Worm (Caenorhabditis elegans) whole organism, L4 larva: ENCODE data around the gene pph-1.

Experiments used
- D1046.2 ChIP-seq: fragments of 200-800 bp; sonication (Bioruptor generic); IDR thresholded peaks from 2 replicates; pipeline ENCODE4 v1.3.6; 2022; ENCODE audit warnings: missing genetic modification characterization, missing compliant biosample characterization
- F44E2.7 ChIP-seq: fragments of 200-800 bp; sonication (Bioruptor generic); IDR thresholded peaks from 2 replicates; pipeline ENCODE4 v2.1.2; 2022; ENCODE audit warnings: missing genetic modification characterization, missing compliant biosample characterization
- F49E8.2 ChIP-seq: sonication (generic microtip); optimal IDR thresholded peaks from 2 replicates; lab custom pipeline; 2016; ENCODE audit warnings: missing compliant biosample characterization, mild to moderate bottlenecking, missing genetic modification characterization, borderline replicate concordance
- R02D3.7 ChIP-seq: fragments of 150-350 bp; sonication (generic microtip); optimal IDR thresholded peaks from 3 replicates; lab custom pipeline; 2014; ENCODE audit warnings: missing biosample characterization, missing genetic modification characterization
- T26A8.4 ChIP-seq: fragments of 200-800 bp; sonication (Bioruptor generic); IDR thresholded peaks from 2 replicates; pipeline ENCODE4 v1.3.6; 2022; ENCODE audit warnings: missing genetic modification characterization, missing compliant biosample characterization
- Y48G9A.11 ChIP-seq: fragments of 200-800 bp; sonication (Bioruptor generic); IDR thresholded peaks from 2 replicates; pipeline ENCODE4 v1.3.6; 2022; ENCODE audit warnings: missing genetic modification reagents, missing genetic modification characterization, missing compliant biosample characterization
- Y5F2A.4 ChIP-seq: fragments of 200-800 bp; sonication (Bioruptor generic); optimal IDR thresholded peaks from 2 replicates; lab custom pipeline; 2018; ENCODE audit warnings: mild to moderate bottlenecking, missing genetic modification characterization, missing compliant biosample characterization
- aha-1 ChIP-seq: fragments of 150-350 bp; peaks from one replicate; lab custom pipeline; 2014; ENCODE audit warnings: missing biosample characterization, missing genetic modification characterization
- ceh-20 ChIP-seq: fragments of 200-800 bp; sonication (Bioruptor generic); IDR thresholded peaks from 2 replicates; pipeline ENCODE4 v1.3.6; 2022; ENCODE audit warnings: missing genetic modification reagents, missing genetic modification characterization, missing compliant biosample characterization
- ceh-28 ChIP-seq: fragments of 150-350 bp; optimal IDR thresholded peaks from 2 replicates; lab custom pipeline; 2014; ENCODE audit warnings: missing biosample characterization, missing genetic modification reagents, missing genetic modification characterization
- ceh-62 ChIP-seq: sonication (generic microtip); optimal IDR thresholded peaks from 2 replicates; lab custom pipeline; 2017; ENCODE audit warnings: missing biosample characterization, missing genetic modification characterization
- ces-1 ChIP-seq: fragments of 150-350 bp; sonication (generic microtip); optimal IDR thresholded peaks from 4 replicates; lab custom pipeline; 2014; ENCODE audit warnings: missing biosample characterization, missing genetic modification reagents, missing genetic modification characterization
- cey-2 ChIP-seq: sonication (generic microtip); optimal IDR thresholded peaks from 3 replicates; lab custom pipeline; 2017; ENCODE audit warnings: missing genetic modification characterization, mild to moderate bottlenecking, missing compliant biosample characterization, antibody characterized with exemption, borderline replicate concordance; ENCODE audit not compliant: insufficient read depth
- daf-19 ChIP-seq: fragments of 200-800 bp; sonication (Bioruptor generic); conservative IDR thresholded peaks from 2 replicates; pipeline ENCODE4 v1.3.6; 2022; ENCODE audit warnings: missing genetic modification characterization, missing compliant biosample characterization
- dmd-6 ChIP-seq: fragments of 200-800 bp; sonication (Bioruptor generic); IDR thresholded peaks from 2 replicates; pipeline ENCODE4 v1.3.6; 2022; ENCODE audit warnings: missing genetic modification reagents, missing genetic modification characterization, missing compliant biosample characterization
- dmd-8 ChIP-seq: fragments of 200-800 bp; sonication (Bioruptor generic); IDR thresholded peaks from 2 replicates; pipeline ENCODE4 v1.3.6; 2022; ENCODE audit warnings: missing genetic modification characterization, missing compliant biosample characterization
- dpl-1 ChIP-seq: fragments of 150-350 bp; optimal IDR thresholded peaks from 2 replicates; lab custom pipeline; 2014; ENCODE audit warnings: missing biosample characterization, missing genetic modification reagents, missing genetic modification characterization
- fos-1 ChIP-seq: fragments of 150-350 bp; optimal IDR thresholded peaks from 2 replicates; lab custom pipeline; 2014; ENCODE audit warnings: missing biosample characterization, missing genetic modification characterization
- gei-8 ChIP-seq: fragments of 200-800 bp; sonication (Bioruptor generic); optimal IDR thresholded peaks from 2 replicates; lab custom pipeline; 2018; ENCODE audit warnings: mild to moderate bottlenecking, missing genetic modification characterization, missing compliant biosample characterization
- hlh-11 ChIP-seq: fragments of 200-800 bp; sonication (Bioruptor generic); optimal IDR thresholded peaks from 2 replicates; lab custom pipeline; 2018; ENCODE audit warnings: mild to moderate bottlenecking, missing genetic modification characterization, missing compliant biosample characterization
- hlh-30 ChIP-seq: sonication (generic microtip); optimal IDR thresholded peaks from 2 replicates; lab custom pipeline; 2017; ENCODE audit warnings: antibody characterized with exemption, mild to moderate bottlenecking, missing genetic modification characterization, missing compliant biosample characterization; ENCODE audit not compliant: insufficient read depth
- hmg-1.1 ChIP-seq: fragments of 200-800 bp; sonication (Bioruptor generic); IDR thresholded peaks from 2 replicates; pipeline ENCODE4 v1.3.6; 2022; ENCODE audit warnings: missing genetic modification reagents, missing genetic modification characterization, missing compliant biosample characterization
- lin-13 ChIP-seq: fragments of 150-350 bp; optimal IDR thresholded peaks from 2 replicates; lab custom pipeline; 2014; ENCODE audit warnings: missing biosample characterization, missing genetic modification reagents, missing genetic modification characterization
- lin-15B ChIP-seq: fragments of 150-350 bp; sonication (generic microtip); optimal IDR thresholded peaks from 3 replicates; lab custom pipeline; 2014; ENCODE audit warnings: missing biosample characterization, missing genetic modification characterization
- lin-29 ChIP-seq: fragments of 200-800 bp; sonication (Bioruptor generic); IDR thresholded peaks from 2 replicates; pipeline ENCODE4 v1.3.6; 2022; ENCODE audit warnings: missing genetic modification reagents, missing genetic modification characterization, missing compliant biosample characterization
- lin-38 ChIP-seq: fragments of 200-800 bp; sonication (Bioruptor generic); IDR thresholded peaks from 2 replicates; pipeline ENCODE4 v1.3.6; 2022; ENCODE audit warnings: missing genetic modification reagents, missing genetic modification characterization, missing compliant biosample characterization
- madf-9 ChIP-seq: fragments of 200-800 bp; sonication (Bioruptor generic); conservative IDR thresholded peaks from 2 replicates; pipeline ENCODE4 v1.3.6; 2022; ENCODE audit warnings: missing genetic modification reagents, missing genetic modification characterization, missing compliant biosample characterization
- mdl-1 ChIP-seq, 2 experiments: fragments of 150-350 bp in 1 of 2; sonication (generic microtip) in 1 of 2; optimal IDR thresholded peaks; 2 replicates each; lab custom pipeline; 2014 to 2017; ENCODE audit warnings: missing biosample characterization in 2 of 2, missing genetic modification characterization in 2 of 2
- mes-2 ChIP-seq: sonication (generic microtip); optimal IDR thresholded peaks from 2 replicates; lab custom pipeline; 2016; ENCODE audit warnings: missing genotype, mild to moderate bottlenecking, missing genetic modification characterization, missing compliant biosample characterization; ENCODE audit not compliant: poor library complexity, severe bottlenecking
- mxl-3 ChIP-seq: fragments of 200-800 bp; sonication (Bioruptor generic); optimal IDR thresholded peaks from 2 replicates; lab custom pipeline; 2018; ENCODE audit warnings: mild to moderate bottlenecking, missing genetic modification characterization, missing compliant biosample characterization
- nhr-111 ChIP-seq: fragments of 200-800 bp; sonication (Bioruptor generic); optimal IDR thresholded peaks from 2 replicates; lab custom pipeline; 2018; ENCODE audit warnings: mild to moderate bottlenecking, missing genetic modification characterization, missing compliant biosample characterization
- nhr-28 ChIP-seq: fragments of 150-350 bp; optimal IDR thresholded peaks from 2 replicates; lab custom pipeline; 2014; ENCODE audit warnings: missing biosample characterization, missing genetic modification characterization
- nhr-42 ChIP-seq: fragments of 200-800 bp; sonication (Bioruptor generic); IDR thresholded peaks from 2 replicates; pipeline ENCODE4 v1.3.6; 2022; ENCODE audit warnings: missing genetic modification characterization, missing compliant biosample characterization
- nhr-48 ChIP-seq: sonication (generic microtip); optimal IDR thresholded peaks from 2 replicates; lab custom pipeline; 2016; ENCODE audit warnings: mild to moderate bottlenecking, missing genetic modification characterization, missing compliant biosample characterization
- nhr-77 ChIP-seq: fragments of 150-350 bp; optimal IDR thresholded peaks from 2 replicates; lab custom pipeline; 2014; ENCODE audit warnings: missing biosample characterization, missing genetic modification characterization
- pha-4 ChIP-seq, 2 experiments: fragments of 150-350 bp in 1 of 2; fragments of 200-800 bp in 1 of 2; sonication (Bioruptor generic) in 1 of 2; IDR thresholded peaks in 1 of 2; optimal IDR thresholded peaks in 1 of 2; 2 replicates each; pipeline versions ENCODE4 v1.3.6 to Lab custom; 2014 to 2022; ENCODE audit warnings: missing genetic modification characterization in 2 of 2, missing genetic modification reagents in 2 of 2, missing biosample characterization in 1 of 2, missing compliant biosample characterization in 1 of 2
- php-3 ChIP-seq: fragments of 200-800 bp; sonication (Bioruptor generic); IDR thresholded peaks from 2 replicates; pipeline ENCODE4 v1.3.6; 2022; ENCODE audit warnings: missing genetic modification reagents, missing genetic modification characterization, missing compliant biosample characterization
- rbr-2 ChIP-seq: sonication (generic microtip); optimal IDR thresholded peaks from 2 replicates; lab custom pipeline; 2016; ENCODE audit warnings: missing genotype, missing genetic modification characterization, missing compliant biosample characterization
- set-16 ChIP-seq: fragments of 200-800 bp; sonication (Bioruptor generic); IDR thresholded peaks from 2 replicates; pipeline ENCODE4 v1.3.6; 2022; ENCODE audit warnings: missing genetic modification reagents, missing genetic modification characterization, missing compliant biosample characterization
- skn-1 ChIP-seq: fragments of 150-350 bp; optimal IDR thresholded peaks from 2 replicates; lab custom pipeline; 2014; ENCODE audit warnings: missing biosample characterization, missing genetic modification characterization
- snpc-1.2 ChIP-seq: fragments of 200-800 bp; sonication (Bioruptor generic); IDR thresholded peaks from 2 replicates; pipeline ENCODE4 v1.3.6; 2022; ENCODE audit warnings: missing genetic modification reagents, missing genetic modification characterization, missing compliant biosample characterization
- snpc-4 ChIP-seq: fragments of 150-350 bp; optimal IDR thresholded peaks from 2 replicates; lab custom pipeline; 2014; ENCODE audit warnings: missing biosample characterization, missing genetic modification characterization
- spr-1 ChIP-seq: sonication (generic microtip); optimal IDR thresholded peaks from 2 replicates; lab custom pipeline; 2016; ENCODE audit warnings: mild to moderate bottlenecking, missing genetic modification characterization, missing compliant biosample characterization
- tra-1 ChIP-seq: fragments of 200-800 bp; sonication (Bioruptor generic); IDR thresholded peaks from 2 replicates; pipeline ENCODE4 v1.3.6; 2022; ENCODE audit warnings: missing genetic modification reagents, missing genetic modification characterization, missing compliant biosample characterization
- unc-62 ChIP-seq, 3 experiments: fragments of 150-350 bp in 1 of 3; sonication (generic microtip); optimal IDR thresholded peaks in 2 of 3; peaks in 1 of 3; 1 replicate in 1 of 3; 2 replicates in 2 of 3; lab custom pipeline; 2014 to 2017; ENCODE audit warnings: missing biosample characterization in 3 of 3, missing genetic modification characterization in 3 of 3, missing genetic modification reagents in 3 of 3, missing genotype in 1 of 3
- zag-1 ChIP-seq: fragments of 150-350 bp; optimal IDR thresholded peaks from 2 replicates; lab custom pipeline; 2014; ENCODE audit warnings: missing biosample characterization, missing genetic modification characterization
- zfp-2 ChIP-seq: sonication (generic microtip); optimal IDR thresholded peaks from 2 replicates; lab custom pipeline; 2016; ENCODE audit warnings: mild to moderate bottlenecking, missing genetic modification characterization, missing compliant biosample characterization

The pph-1 gene

DNA sequence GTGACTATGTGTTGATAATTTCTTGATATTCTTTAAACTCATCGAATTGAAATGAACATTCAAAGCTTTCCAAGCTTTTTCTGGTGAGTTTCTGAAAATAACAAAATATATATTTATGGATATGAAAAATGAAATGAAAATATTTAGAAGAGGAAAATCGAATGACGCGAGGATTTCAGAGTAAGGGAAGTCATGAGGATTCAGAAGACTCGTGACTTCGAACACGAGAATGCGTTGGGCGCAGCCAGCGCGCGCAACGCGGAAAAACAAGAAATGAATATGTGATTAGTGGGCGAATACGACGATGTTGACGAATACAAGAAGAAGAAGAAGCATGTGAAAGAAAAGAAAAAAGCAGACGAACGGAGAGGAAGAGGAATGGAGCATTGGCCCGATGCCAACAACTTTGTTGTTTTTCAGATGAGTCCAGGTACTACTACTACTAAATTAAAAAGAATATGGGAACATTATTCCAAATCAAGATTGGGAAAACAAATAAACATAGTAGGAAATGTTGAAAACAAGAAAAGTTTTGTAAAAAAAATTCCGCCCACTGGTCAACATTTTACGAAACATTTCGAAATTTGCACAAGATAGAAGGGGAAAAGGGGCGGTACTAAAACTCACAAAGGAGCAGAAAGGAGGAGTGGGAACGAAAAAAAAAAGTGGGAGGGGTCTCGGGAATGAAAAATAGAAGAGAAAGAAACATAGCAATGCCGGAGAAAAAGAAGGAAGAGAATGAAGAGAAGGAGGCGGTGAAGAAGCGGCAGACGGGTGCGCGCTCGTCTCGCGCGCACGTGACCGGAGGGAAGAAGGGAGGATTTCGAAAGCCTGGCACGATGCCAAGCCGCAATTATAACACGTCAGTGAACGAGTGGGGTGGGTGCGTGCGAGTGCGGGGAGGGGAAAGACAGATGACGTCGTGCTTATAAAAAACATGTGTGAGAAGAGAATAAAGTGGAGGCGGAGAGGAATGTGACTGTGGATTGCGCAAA lies 13.1 kb downstream of the pph-1 start (continued):
- TF ChIP-seq mdl-1 (tag; optimal IDR thresholded peaks at IDR 0.05; lab: Kevin White, UChicago) (peak; percentile 97 to 98), aha-1 (peak; percentile 100), hmg-1.1 (GFP tag; lab: Robert Waterston, UW) (peak; percentile 94), mes-2 (tag; lab: Kevin White, UChicago) (peak; percentile 44), lin-15B (tag; lab: Kevin White, UChicago) (no peak), hlh-30 (tag; lab: Kevin White, UChicago) (peak; percentile 98), nhr-42 (GFP tag; lab: Robert Waterston, UW) (peak; percentile 82), R02D3.7 (tag; lab: Kevin White, UChicago) (no peak), unc-62 (GFP tag; optimal IDR thresholded peaks at IDR 0.05 in 1 of 2; lab: Kevin White, UChicago) (peak in 1 of 2 experiments; percentile 100), unc-62 (tag; optimal IDR thresholded peaks at IDR 0.05; lab: Kevin White, UChicago) (no peak), rbr-2 (tag; lab: Kevin White, UChicago) (peak; percentile 79), dmd-6 (peak; percentile 98), dpl-1 (GFP tag; lab: Kevin White, UChicago) (peak; percentile 63), skn-1 (no peak), snpc-4 (tag; lab: Kevin White, UChicago) (peak; percentile 65), set-16 (peak; percentile 100), ceh-20 (GFP tag; lab: Robert Waterston, UW) (peak; percentile 99), T26A8.4 (GFP tag; lab: Robert Waterston, UW) (peak; percentile 94), nhr-28 (tag; lab: Kevin White, UChicago) (peak; percentile 32), lin-13 (GFP tag; lab: Kevin White, UChicago) (peak; percentile 46), dmd-8 (GFP tag; lab: Robert Waterston, UW) (no peak; the same call in 1 of the 2 replicates), ceh-28 (tag; lab: Kevin White, UChicago) (no peak), zag-1 (tag; lab: Kevin White, UChicago) (peak; percentile 15), nhr-111 (GFP tag; lab: Kevin White, UChicago) (no peak), ces-1 (no peak), hlh-11 (tag; lab: Kevin White, UChicago) (peak; percentile 99), nhr-77 (tag; lab: Kevin White, UChicago) (peak; percentile 77), lin-38 (GFP tag; lab: Robert Waterston, UW) (peak; percentile 71), ceh-62 (tag; lab: Kevin White, UChicago) (no peak), cey-2 (tag; lab: Kevin White, UChicago) (no peak), mxl-3 (GFP tag; lab: Kevin White, UChicago) (peak; percentile 95), F49E8.2 (no peak), spr-1 (tag; lab: Kevin White, UChicago) (peak; percentile 29), madf-9 (GFP tag; lab: Robert Waterston, UW) (peak; percentile 89), daf-19 (peak; percentile 66; the same call in 1 of the 2 replicates), nhr-48 (peak; percentile 96), Y48G9A.11 (no peak), php-3 (GFP tag; lab: Robert Waterston, UW) (peak; percentile 76), snpc-1.2 (GFP tag; lab: Robert Waterston, UW) (no peak), Y5F2A.4 (GFP tag; lab: Kevin White, UChicago) (no peak), D1046.2 (GFP tag; lab: Robert Waterston, UW) (0 out of 2 replicates have a peak, but pooled peaks have one; percentile 67), F44E2.7 (GFP tag; lab: Robert Waterston, UW) (no peak), zfp-2 (tag; lab: Kevin White, UChicago) (peak; percentile 46), tra-1 (peak; percentile 95), lin-29 (GFP tag; lab: Robert Waterston, UW) (peak; percentile 87), fos-1 (tag; lab: Kevin White, UChicago) (no peak), gei-8 (GFP tag; lab: Kevin White, UChicago) (peak; percentile 87), pha-4 (GFP tag; IDR thresholded peaks at IDR 0.05; lab: Robert Waterston, UW) (peak; percentile 92), pha-4 (tag; optimal IDR thresholded peaks at IDR 0.05; lab: Kevin White, UChicago) (no peak)
